Worm (Caenorhabditis elegans) whole organism, L4 larva: ENCODE results near the gene snt-1.
"Not testable (repeated sequence)": the region's sequence is repeated elsewhere in the genome, so short reads cannot be mapped to it uniquely, and the experiment has no call there.

Experiments
- F26F4.8 ChIP-seq: fragments of 200-800 bp; sonication (Bioruptor generic); conservative IDR thresholded peaks from 2 replicates; pipeline ENCODE4 v1.3.6; 2022; ENCODE audit warnings: missing genetic modification characterization, missing compliant biosample characterization
- F44E2.7 ChIP-seq: fragments of 200-800 bp; sonication (Bioruptor generic); IDR thresholded peaks from 2 replicates; pipeline ENCODE4 v2.1.2; 2022; ENCODE audit warnings: missing genetic modification characterization, missing compliant biosample characterization
- F49E8.2 ChIP-seq: sonication (generic microtip); optimal IDR thresholded peaks from 2 replicates; lab custom pipeline; 2016; ENCODE audit warnings: missing compliant biosample characterization, mild to moderate bottlenecking, missing genetic modification characterization, borderline replicate concordance
- Y48G9A.11 ChIP-seq: fragments of 200-800 bp; sonication (Bioruptor generic); IDR thresholded peaks from 2 replicates; pipeline ENCODE4 v1.3.6; 2022; ENCODE audit warnings: missing genetic modification reagents, missing genetic modification characterization, missing compliant biosample characterization
- Y5F2A.4 ChIP-seq: fragments of 200-800 bp; sonication (Bioruptor generic); optimal IDR thresholded peaks from 2 replicates; lab custom pipeline; 2018; ENCODE audit warnings: mild to moderate bottlenecking, missing genetic modification characterization, missing compliant biosample characterization
- aha-1 ChIP-seq: fragments of 150-350 bp; peaks from one replicate; lab custom pipeline; 2014; ENCODE audit warnings: missing biosample characterization, missing genetic modification characterization
- aly-2 ChIP-seq: sonication (generic microtip); optimal IDR thresholded peaks from 2 replicates; lab custom pipeline; 2018; ENCODE audit warnings: missing biosample characterization, missing genetic modification characterization
- ceh-20 ChIP-seq: fragments of 200-800 bp; sonication (Bioruptor generic); IDR thresholded peaks from 2 replicates; pipeline ENCODE4 v1.3.6; 2022; ENCODE audit warnings: missing genetic modification reagents, missing genetic modification characterization, missing compliant biosample characterization
- ceh-82 ChIP-seq: sonication (generic microtip); optimal IDR thresholded peaks from 2 replicates; lab custom pipeline; 2017; ENCODE audit warnings: missing biosample characterization, missing genetic modification characterization
- cey-2 ChIP-seq: sonication (generic microtip); optimal IDR thresholded peaks from 3 replicates; lab custom pipeline; 2017; ENCODE audit warnings: missing genetic modification characterization, mild to moderate bottlenecking, missing compliant biosample characterization, antibody characterized with exemption, borderline replicate concordance; ENCODE audit not compliant: insufficient read depth
- dmd-6 ChIP-seq: fragments of 200-800 bp; sonication (Bioruptor generic); IDR thresholded peaks from 2 replicates; pipeline ENCODE4 v1.3.6; 2022; ENCODE audit warnings: missing genetic modification reagents, missing genetic modification characterization, missing compliant biosample characterization
- egl-27 ChIP-seq: sonication (generic microtip); optimal IDR thresholded peaks from 3 replicates; lab custom pipeline; 2017; ENCODE audit warnings: missing biosample characterization, missing genetic modification reagents, missing genetic modification characterization
- egl-43 ChIP-seq: fragments of 200-800 bp; sonication (Bioruptor generic); IDR thresholded peaks from 2 replicates; pipeline ENCODE4 v1.3.6; 2022; ENCODE audit warnings: missing genetic modification reagents, missing genetic modification characterization, missing compliant biosample characterization
- fkh-10 ChIP-seq: fragments of 150-350 bp; optimal IDR thresholded peaks from 2 replicates; lab custom pipeline; 2014; ENCODE audit warnings: missing biosample characterization, missing genetic modification reagents, missing genetic modification characterization
- gei-8 ChIP-seq: fragments of 200-800 bp; sonication (Bioruptor generic); optimal IDR thresholded peaks from 2 replicates; lab custom pipeline; 2018; ENCODE audit warnings: mild to moderate bottlenecking, missing genetic modification characterization, missing compliant biosample characterization
- lim-7 ChIP-seq: fragments of 200-800 bp; sonication (Bioruptor generic); IDR thresholded peaks from 2 replicates; pipeline ENCODE4 v1.3.6; 2022; ENCODE audit warnings: missing genetic modification characterization, missing compliant biosample characterization
- lin-39 ChIP-seq: fragments of 150-350 bp; optimal IDR thresholded peaks from 2 replicates; lab custom pipeline; 2014; ENCODE audit warnings: missing biosample characterization, missing genetic modification reagents, missing genetic modification characterization
- lsy-2 ChIP-seq, 2 experiments: fragments of 150-350 bp in 1 of 2; sonication (generic microtip) in 1 of 2; optimal IDR thresholded peaks; 2 replicates each; lab custom pipeline; 2014 to 2017; ENCODE audit warnings: missing biosample characterization in 2 of 2, missing genetic modification characterization in 2 of 2
- madf-9 ChIP-seq: fragments of 200-800 bp; sonication (Bioruptor generic); conservative IDR thresholded peaks from 2 replicates; pipeline ENCODE4 v1.3.6; 2022; ENCODE audit warnings: missing genetic modification reagents, missing genetic modification characterization, missing compliant biosample characterization
- mxl-2 ChIP-seq: fragments of 200-800 bp; sonication (Bioruptor generic); conservative IDR thresholded peaks from 2 replicates; pipeline ENCODE4 v1.3.6; 2022; ENCODE audit warnings: missing genetic modification reagents, missing genetic modification characterization, missing compliant biosample characterization
- nhr-102 ChIP-seq: sonication (generic microtip); optimal IDR thresholded peaks from 2 replicates; lab custom pipeline; 2016; ENCODE audit warnings: mild to moderate bottlenecking, missing genetic modification characterization, moderate library complexity, missing compliant biosample characterization
- nhr-11 ChIP-seq: fragments of 150-350 bp; optimal IDR thresholded peaks from 2 replicates; lab custom pipeline; 2014; ENCODE audit warnings: missing biosample characterization, missing genetic modification characterization
- nhr-28 ChIP-seq: fragments of 150-350 bp; optimal IDR thresholded peaks from 2 replicates; lab custom pipeline; 2014; ENCODE audit warnings: missing biosample characterization, missing genetic modification characterization
- nhr-41 ChIP-seq: fragments of 200-800 bp; sonication (Bioruptor generic); IDR thresholded peaks from 2 replicates; pipeline ENCODE4 v1.3.6; 2022; ENCODE audit warnings: missing genetic modification reagents, missing genetic modification characterization, missing compliant biosample characterization
- nhr-42 ChIP-seq: fragments of 200-800 bp; sonication (Bioruptor generic); IDR thresholded peaks from 2 replicates; pipeline ENCODE4 v1.3.6; 2022; ENCODE audit warnings: missing genetic modification characterization, missing compliant biosample characterization
- nhr-6 ChIP-seq: fragments of 150-350 bp; optimal IDR thresholded peaks from 2 replicates; lab custom pipeline; 2014; ENCODE audit warnings: missing biosample characterization, missing genetic modification characterization
- pqm-1 ChIP-seq: sonication (generic microtip); optimal IDR thresholded peaks from 2 replicates; lab custom pipeline; 2017; ENCODE audit warnings: missing biosample characterization, missing genetic modification characterization
- saeg-2 ChIP-seq: fragments of 200-800 bp; sonication (Bioruptor generic); IDR thresholded peaks from 2 replicates; pipeline ENCODE4 v1.3.6; 2022; ENCODE audit warnings: missing genetic modification reagents, missing genetic modification characterization, missing compliant biosample characterization
- sdz-12 ChIP-seq: fragments of 200-800 bp; sonication (Bioruptor generic); optimal IDR thresholded peaks from 2 replicates; lab custom pipeline; 2018; ENCODE audit warnings: mild to moderate bottlenecking, missing genetic modification characterization, missing compliant biosample characterization
- snpc-4 ChIP-seq: fragments of 150-350 bp; optimal IDR thresholded peaks from 2 replicates; lab custom pipeline; 2014; ENCODE audit warnings: missing biosample characterization, missing genetic modification characterization
- tra-1 ChIP-seq: fragments of 200-800 bp; sonication (Bioruptor generic); IDR thresholded peaks from 2 replicates; pipeline ENCODE4 v1.3.6; 2022; ENCODE audit warnings: missing genetic modification reagents, missing genetic modification characterization, missing compliant biosample characterization
- unc-130 ChIP-seq: sonication (generic microtip); optimal IDR thresholded peaks from 2 replicates; lab custom pipeline; 2016; ENCODE audit warnings: missing genetic modification reagents, missing genetic modification characterization, missing compliant biosample characterization
- unc-62 ChIP-seq, 3 experiments: fragments of 150-350 bp in 1 of 3; sonication (generic microtip); optimal IDR thresholded peaks in 2 of 3; peaks in 1 of 3; 1 replicate in 1 of 3; 2 replicates in 2 of 3; lab custom pipeline; 2014 to 2017; ENCODE audit warnings: missing biosample characterization in 3 of 3, missing genetic modification characterization in 3 of 3, missing genetic modification reagents in 3 of 3, missing genotype in 1 of 3
- zag-1 ChIP-seq: fragments of 150-350 bp; optimal IDR thresholded peaks from 2 replicates; lab custom pipeline; 2014; ENCODE audit warnings: missing biosample characterization, missing genetic modification characterization
- ztf-11 ChIP-seq: fragments of 150-350 bp; optimal IDR thresholded peaks from 2 replicates; lab custom pipeline; 2014; ENCODE audit warnings: missing biosample characterization, missing genetic modification characterization

The snt-1 gene

DNA sequence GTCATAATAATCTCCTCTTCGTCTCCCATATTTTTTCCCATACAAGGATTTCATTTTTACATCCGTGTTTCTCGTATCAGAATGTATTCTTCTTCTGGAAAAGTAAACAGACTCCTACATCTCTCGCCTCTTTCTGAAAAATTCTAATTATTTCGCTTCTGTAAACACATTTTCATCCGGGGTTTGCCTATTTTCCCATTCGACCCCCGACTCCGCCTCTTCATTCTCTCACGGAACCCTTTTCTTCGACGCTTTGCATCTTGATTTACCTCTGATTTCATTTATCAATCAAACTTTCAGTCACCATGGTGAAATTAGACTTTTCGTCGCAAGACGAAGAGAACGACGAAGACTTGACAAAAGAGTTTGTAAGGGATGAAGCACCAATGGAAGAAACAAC is at the start of gene snt-1:
snt-1 (plus strand) TSS at position 301 of the 400 bp plus-strand sequence.
- TF ChIP-seq snpc-4 (tag; lab: Kevin White, UChicago) (no peak), ceh-82 (tag; lab: Kevin White, UChicago) (no peak), nhr-42 (GFP tag; lab: Robert Waterston, UW) (no peak), sdz-12 (no peak), nhr-11 (no peak), aha-1 (tag; lab: Kevin White, UChicago) (peak; percentile 35), lim-7 (GFP tag; lab: Robert Waterston, UW) (no peak), Y48G9A.11 (GFP tag; lab: Robert Waterston, UW) (no peak)

DNA sequence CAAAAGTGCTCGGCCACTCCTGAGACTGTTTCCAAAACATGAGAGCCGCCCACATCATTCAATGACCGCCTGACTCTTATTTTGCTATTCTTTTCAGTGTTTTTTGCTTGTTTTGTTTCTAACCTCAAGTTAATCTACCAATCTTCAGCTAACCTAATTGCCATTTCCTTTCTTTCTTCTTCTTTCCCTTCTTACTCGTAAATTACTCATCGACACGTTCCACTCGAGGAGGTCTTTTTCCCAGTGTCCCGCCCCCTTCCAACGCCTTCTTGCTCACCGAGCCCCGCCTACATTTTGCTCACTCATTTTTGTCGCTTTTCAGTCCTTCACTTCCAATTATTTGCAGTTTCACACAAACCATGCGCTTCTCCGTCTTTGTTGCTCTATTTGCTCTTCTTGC is 46.0 kb upstream of the snt-1 start, which contains the start of gene nlp-50:
nlp-50 (plus strand) TSS at position 301 of the 400 bp plus-strand sequence.
- no peak for TF ChIP-seq F26F4.8
- no peak for TF ChIP-seq tra-1 (GFP tag; lab: Robert Waterston, UW)
- no peak for TF ChIP-seq gei-8 (GFP tag; lab: Kevin White, UChicago)
- TF ChIP-seq nhr-41 = no peak
- no peak for TF ChIP-seq F49E8.2
- TF ChIP-seq saeg-2 (GFP tag; lab: Robert Waterston, UW) = no peak

DNA sequence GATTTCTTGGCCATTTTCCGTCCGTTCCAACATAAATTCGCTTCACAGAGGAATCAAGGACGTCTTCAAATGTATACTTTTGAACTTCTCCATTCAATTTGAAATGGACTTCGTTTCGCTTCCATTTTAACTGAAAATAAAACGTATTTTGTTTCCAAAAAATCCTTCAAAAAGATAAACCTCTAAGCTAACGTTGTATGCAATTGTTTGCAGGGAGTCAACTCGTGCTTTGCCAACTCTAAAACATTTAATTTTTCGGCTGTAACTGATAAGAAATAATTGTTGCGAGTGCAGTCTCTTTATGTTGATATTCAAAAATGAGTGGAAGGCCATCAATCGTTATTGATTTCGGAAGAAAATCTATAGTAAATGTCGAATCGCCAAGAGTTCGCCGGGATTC is 42.7 kb upstream of the snt-1 start, which contains the start of gene F41G3.18:
F41G3.18 (plus strand) TSS at position 301 of the 400 bp plus-strand sequence.
- TF ChIP-seq dmd-6 (GFP tag; lab: Robert Waterston, UW) (0 out of 2 replicates have a peak, but pooled peaks have one; percentile 6), aly-2 (tag; lab: Kevin White, UChicago) (no peak), pqm-1 (tag; lab: Kevin White, UChicago) (peak; percentile 42), nhr-6 (tag; lab: Kevin White, UChicago) (no peak), F44E2.7 (GFP tag; lab: Robert Waterston, UW) (no peak), unc-130 (no peak), egl-43 (GFP tag; lab: Robert Waterston, UW) (no peak)

DNA sequence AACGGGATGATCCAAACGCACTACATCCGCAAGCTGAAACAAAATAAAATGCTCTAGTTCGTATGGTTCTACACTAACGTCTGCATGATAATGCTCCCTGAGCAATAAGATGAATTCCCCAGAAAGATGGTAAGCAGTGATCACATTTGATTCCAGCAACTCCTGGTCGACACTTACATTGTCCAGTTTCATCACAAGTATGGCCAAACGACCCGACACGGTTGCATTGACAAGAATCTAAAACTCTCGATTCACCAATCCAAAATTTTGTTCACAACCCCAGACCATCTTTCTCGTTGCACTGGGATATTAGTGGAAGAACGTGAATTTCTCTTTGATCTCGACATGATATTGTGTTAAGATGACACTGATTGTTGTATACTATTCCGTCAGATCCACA is 40.7 kb upstream of the snt-1 start:
- TF ChIP-seq ceh-82 (tag; lab: Kevin White, UChicago) (no peak), unc-62 (GFP tag; optimal IDR thresholded peaks at IDR 0.05 in 1 of 2; lab: Kevin White, UChicago) (peak in 1 of 2 experiments; percentile 95), unc-62 (tag; optimal IDR thresholded peaks at IDR 0.05; lab: Kevin White, UChicago) (no peak)

DNA sequence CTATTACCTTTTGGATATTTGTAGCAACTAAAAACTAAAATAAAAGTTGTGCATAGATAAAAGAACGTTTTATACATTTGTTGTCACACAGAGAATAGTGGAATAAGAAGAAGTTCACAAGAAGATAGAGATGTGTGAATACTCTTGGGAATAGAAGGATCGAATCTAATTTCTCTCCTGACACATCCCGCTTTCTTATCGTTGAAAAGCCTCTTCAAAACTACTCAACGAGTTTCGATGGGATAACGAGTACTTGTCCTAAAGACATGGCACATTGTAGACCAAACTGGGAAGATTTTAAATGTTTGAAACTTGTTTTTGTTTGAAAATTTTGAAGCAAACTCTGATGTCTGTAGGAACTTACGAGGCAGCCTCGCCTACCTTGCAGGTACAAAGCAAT is 38.3 kb upstream of the snt-1 start:
- peak; percentile 3 for TF ChIP-seq aha-1 (tag; lab: Kevin White, UChicago)
- TF ChIP-seq zag-1 (tag; lab: Kevin White, UChicago) = no peak
- no peak for TF ChIP-seq nhr-102 (tag; lab: Kevin White, UChicago)
- TF ChIP-seq nhr-11 = no peak
- peak; percentile 55 for TF ChIP-seq fkh-10
- TF ChIP-seq egl-43 (GFP tag; lab: Robert Waterston, UW) = no peak
- TF ChIP-seq lsy-2 (tag; optimal IDR thresholded peaks at IDR 0.05; lab: Kevin White, UChicago) = no peak
- TF ChIP-seq lin-39 = no peak
- no peak for TF ChIP-seq madf-9 (GFP tag; lab: Robert Waterston, UW)
- TF ChIP-seq cey-2 (tag; lab: Kevin White, UChicago) = no peak
- no peak for TF ChIP-seq Y5F2A.4
- TF ChIP-seq ceh-20 (GFP tag; lab: Robert Waterston, UW) = no peak
- no peak for TF ChIP-seq nhr-42 (GFP tag; lab: Robert Waterston, UW)
- TF ChIP-seq nhr-28 (tag; lab: Kevin White, UChicago) = no peak
- TF ChIP-seq, all 104 proteins: peak for 2

DNA sequence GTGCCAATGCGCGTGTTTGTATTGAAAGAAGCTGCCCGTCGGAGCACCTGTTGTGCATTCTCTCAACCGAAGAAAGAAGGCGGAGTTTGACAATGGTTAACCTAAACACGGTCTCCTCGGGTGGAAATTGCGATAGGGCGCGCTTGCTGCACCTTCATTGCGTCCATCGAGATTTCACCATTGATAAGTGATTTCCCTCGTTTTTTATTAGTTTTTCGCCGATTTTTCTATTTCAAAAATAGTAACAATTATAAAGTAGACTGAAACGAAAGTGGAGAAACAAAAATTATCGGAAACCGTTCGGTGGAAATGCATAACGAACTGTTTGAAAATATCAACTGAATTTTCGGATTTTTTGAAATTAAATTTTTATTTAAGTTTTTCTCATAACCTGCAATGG is 35.7 kb upstream of the snt-1 start, which contains the start of gene agr-1:
agr-1 (minus strand) TSS at position 101 of the 400 bp plus-strand sequence.
- not testable (repeated sequence) for TF ChIP-seq mxl-2; egl-27 (tag; lab: Kevin White, UChicago); ztf-11 (tag; lab: Kevin White, UChicago)
